Worm (Caenorhabditis elegans) whole organism, L4/young adult: Measurements from ENCODE around the gene asd-1.

ENCODE experiments used
- W03F9.2 ChIP-seq: fragments of 150-350 bp; optimal IDR thresholded peaks from 2 replicates; lab custom pipeline; 2014; ENCODE audit warnings: missing biosample characterization, missing genetic modification characterization
- dao-5 ChIP-seq: sonication (generic microtip); optimal IDR thresholded peaks from 2 replicates; lab custom pipeline; 2016; ENCODE audit warnings: missing genotype, missing genetic modification characterization, moderate library complexity, missing compliant biosample characterization
- him-1 ChIP-seq: sonication (generic microtip); optimal IDR thresholded peaks from 2 replicates; lab custom pipeline; 2016; ENCODE audit warnings: missing genotype, missing genetic modification reagents, missing genetic modification characterization, missing compliant biosample characterization

asd-1 gene

ce11 chrIII:4204072-4204471 is 7.0 kb downstream of the asd-1 start, which contains the start of the genes pelo-1 and R74.7:
Gene pelo-1 (minus strand): TSS chrIII:4204222.
Gene R74.7 (plus strand): TSS chrIII:4204429.
- TF ChIP-seq him-1: no peak
- no peak for TF ChIP-seq W03F9.2 (tag; lab: Kevin White, UChicago)

ce11 chrIII:4204964-4205363 is 7.9 kb downstream of the asd-1 start:
- TF ChIP-seq dao-5 (no peak), W03F9.2 (tag; lab: Kevin White, UChicago) (no peak), him-1 (no peak)

- peak; percentile 36 for TF ChIP-seq W03F9.2 (tag; lab: Kevin White, UChicago)
- no peak for TF ChIP-seq him-1
Observed at ce11 chrIII:4205751-4206327, 8.8 kb downstream of the asd-1 start, which contains the start of gene R74.8. Gene R74.8 (plus strand): TSS chrIII:4206277.

- TF ChIP-seq him-1 (no peak), dao-5 (no peak), W03F9.2 (tag; lab: Kevin White, UChicago) (no peak)
Observed at ce11 chrIII:4208210-4208609, 11.1 kb downstream of the asd-1 start.

- TF ChIP-seq W03F9.2 (tag; lab: Kevin White, UChicago) (no peak), dao-5 (no peak), him-1 (no peak)
Observed at ce11 chrIII:4209188-4209587, 12.1 kb downstream of the asd-1 start, which contains the start of gene phlp-2. Gene phlp-2 (plus strand): TSS chrIII:4209488.

- TF ChIP-seq him-1 (no peak), W03F9.2 (tag; lab: Kevin White, UChicago) (no peak), dao-5 (no peak)
Observed at ce11 chrIII:4210661-4211060, 13.6 kb downstream of the asd-1 start.

ce11 chrIII:4220864-4221263 is 23.8 kb downstream of the asd-1 start:
- TF ChIP-seq dao-5 (no peak), W03F9.2 (tag; lab: Kevin White, UChicago) (no peak), him-1 (no peak)

ce11 chrIII:4221527-4221926 is 24.4 kb downstream of the asd-1 start:
- TF ChIP-seq W03F9.2 (tag; lab: Kevin White, UChicago) (no peak), dao-5 (no peak), him-1 (no peak)

- TF ChIP-seq dao-5 (no peak), W03F9.2 (tag; lab: Kevin White, UChicago) (peak; percentile 41), him-1 (peak; percentile 71)
Observed at ce11 chrIII:4223668-4224127, 26.6 kb downstream of the asd-1 start.

- TF ChIP-seq W03F9.2 (tag; lab: Kevin White, UChicago) (no peak), him-1 (no peak), dao-5 (no peak)
Observed at ce11 chrIII:4224722-4225121, 27.6 kb downstream of the asd-1 start.

- TF ChIP-seq W03F9.2 (tag; lab: Kevin White, UChicago) (no peak), him-1 (no peak), dao-5 (no peak)
Observed at ce11 chrIII:4227363-4227762, 30.3 kb downstream of the asd-1 start.

ce11 chrIII:4228008-4228407 is 30.9 kb downstream of the asd-1 start, which contains the start of gene mpk-1:
Gene mpk-1 (minus strand): TSS chrIII:4228108.
- no peak for TF ChIP-seq dao-5
- TF ChIP-seq him-1: no peak
- TF ChIP-seq W03F9.2 (tag; lab: Kevin White, UChicago): no peak

ce11 chrIII:4228841-4229240 is 31.8 kb downstream of the asd-1 start, which contains the start of gene F43C1.5:
Gene F43C1.5 (plus strand): TSS chrIII:4229141.
- TF ChIP-seq W03F9.2 (tag; lab: Kevin White, UChicago) (no peak), dao-5 (no peak), him-1 (no peak)

ce11 chrIII:4230092-4230491 is 33.0 kb downstream of the asd-1 start:
- no peak for TF ChIP-seq him-1
- TF ChIP-seq dao-5: no peak
- TF ChIP-seq W03F9.2 (tag; lab: Kevin White, UChicago): no peak

ce11 chrIII:4231372-4231771 is 34.3 kb downstream of the asd-1 start:
- no peak for TF ChIP-seq dao-5
- TF ChIP-seq him-1: no peak
- no peak for TF ChIP-seq W03F9.2 (tag; lab: Kevin White, UChicago)

- TF ChIP-seq dao-5: no peak
- no peak for TF ChIP-seq W03F9.2 (tag; lab: Kevin White, UChicago)
- TF ChIP-seq him-1: no peak
Observed at ce11 chrIII:4232811-4233269, 35.8 kb downstream of the asd-1 start, which contains the start of gene nhr-20. Gene nhr-20 (minus strand): TSS chrIII:4233219.
